Worm (Caenorhabditis elegans) whole organism, L3 larva: ENCODE results near the gene zzz-1.

ENCODE experiments used
- aly-2 ChIP-seq: fragments of 150-350 bp; optimal IDR thresholded peaks from 2 replicates; lab custom pipeline; 2014; ENCODE audit warnings: missing biosample characterization, missing genetic modification characterization
- elt-1 ChIP-seq: fragments of 150-350 bp; optimal IDR thresholded peaks from 2 replicates; lab custom pipeline; 2014; ENCODE audit warnings: missing biosample characterization, missing genetic modification characterization
- fkh-2 ChIP-seq: fragments of 150-350 bp; optimal IDR thresholded peaks from 2 replicates; lab custom pipeline; 2014; ENCODE audit warnings: missing biosample characterization, missing genetic modification reagents, missing genetic modification characterization
- nhr-25 ChIP-seq: sonication (generic microtip); optimal IDR thresholded peaks from 2 replicates; lab custom pipeline; 2017; ENCODE audit warnings: missing biosample characterization, missing genetic modification characterization
- unc-39 ChIP-seq: sonication (generic microtip); optimal IDR thresholded peaks from 4 replicates; lab custom pipeline; 2017; ENCODE audit warnings: missing biosample characterization, missing genetic modification characterization

ce11 chrV:10940571-10940991 is 31.6 kb upstream of the zzz-1 start:
- TF ChIP-seq elt-1 (tag; lab: Kevin White, UChicago) (peak; percentile 58), aly-2 (tag; lab: Kevin White, UChicago) (no peak), fkh-2 (tag; lab: Kevin White, UChicago) (no peak), unc-39 (tag; lab: Kevin White, UChicago) (no peak), nhr-25 (peak; percentile 19)
